Fruit fly (Drosophila melanogaster) Kc167 (cell line): ENCODE results near the gene CG7766.
"Not testable (repeated sequence)": the region's sequence is repeated elsewhere in the genome, so short reads cannot be mapped to it uniquely, and the experiment has no call there.

Experiments
- Myc ChIP-seq: fragments of >200 bp; optimal IDR thresholded peaks from 2 replicates; lab custom pipeline; 2017; ENCODE audit warnings: missing external identifiers
- Sin3A ChIP-seq: fragments of >200 bp; optimal IDR thresholded peaks from 2 replicates; lab custom pipeline; 2018; ENCODE audit warnings: missing external identifiers
- h ChIP-seq: fragments of >200 bp; optimal IDR thresholded peaks from 3 replicates; lab custom pipeline; 2018; ENCODE audit warnings: missing external identifiers
- insv ChIP-seq: fragments of >200 bp; optimal IDR thresholded peaks from 3 replicates; lab custom pipeline; 2018; ENCODE audit warnings: missing external identifiers
- psq ChIP-seq: fragments of >200 bp; optimal IDR thresholded peaks from 2 replicates; lab custom pipeline; 2017; ENCODE audit warnings: missing external identifiers
- ttk ChIP-seq: sonication (Bioruptor generic); optimal IDR thresholded peaks from 2 replicates; lab custom pipeline; 2017; ENCODE audit warnings: missing external identifiers

The CG7766 gene

DNA sequence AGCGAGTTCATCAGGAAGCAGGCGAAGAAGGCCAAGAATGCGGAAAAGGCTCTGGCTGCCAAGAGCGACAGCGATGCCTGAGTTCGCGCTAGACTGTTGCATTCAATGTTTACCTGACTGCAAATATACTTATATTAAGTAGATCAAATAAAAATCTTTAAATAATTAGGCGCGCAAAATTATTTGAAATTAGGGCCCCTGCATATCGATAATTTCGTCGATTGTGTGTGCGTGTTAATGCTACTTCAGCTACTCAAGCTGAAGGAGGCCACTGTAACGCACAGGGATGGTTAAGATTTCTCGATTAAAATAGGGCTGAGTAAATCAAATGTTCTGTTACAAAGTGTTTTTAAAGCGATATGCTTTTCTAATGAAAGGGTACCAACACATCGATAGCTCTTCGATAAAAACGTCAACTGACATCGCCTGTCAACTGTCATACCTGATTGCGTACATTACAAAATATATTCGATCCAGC is 16.8 kb downstream of the CG7766 start, which contains the start of gene CG32706:
TSS of gene CG32706 (plus strand) at position 428 of the 478 bp plus-strand sequence.
- TF ChIP-seq insv, psq, Myc (lab: Kevin White, UChicago): not testable (repeated sequence)

DNA sequence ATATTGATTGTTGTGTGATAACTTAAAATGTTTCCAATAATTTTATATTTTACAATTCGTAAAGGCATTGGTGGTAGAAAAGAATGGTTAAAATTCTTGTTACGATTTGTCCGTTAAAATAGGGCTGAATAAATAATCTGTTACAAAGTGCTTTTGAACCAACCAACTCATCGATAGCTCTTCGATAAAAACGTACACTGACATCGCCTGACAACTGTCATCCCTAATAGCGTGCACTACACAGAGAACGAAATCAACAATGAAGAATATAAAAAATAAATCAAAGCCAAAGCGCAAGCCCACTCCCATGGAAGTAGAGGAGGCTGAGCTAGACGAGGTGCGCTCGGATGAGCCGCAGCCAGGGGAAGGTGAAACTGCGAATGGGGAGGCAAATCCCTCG is 17.8 kb downstream of the CG7766 start, which contains the start of gene CG32708:
TSS of gene CG32708 (plus strand) at position 207 of the 400 bp plus-strand sequence.
- TF ChIP-seq psq (lab: Kevin White, UChicago), result no peak
- no peak for TF ChIP-seq h (lab: Kevin White, UChicago)
- no peak for TF ChIP-seq insv (lab: Kevin White, UChicago)
- no peak for TF ChIP-seq Myc (lab: Kevin White, UChicago)
- TF ChIP-seq ttk, result no peak
- no peak for TF ChIP-seq Sin3A (lab: Kevin White, UChicago)

DNA sequence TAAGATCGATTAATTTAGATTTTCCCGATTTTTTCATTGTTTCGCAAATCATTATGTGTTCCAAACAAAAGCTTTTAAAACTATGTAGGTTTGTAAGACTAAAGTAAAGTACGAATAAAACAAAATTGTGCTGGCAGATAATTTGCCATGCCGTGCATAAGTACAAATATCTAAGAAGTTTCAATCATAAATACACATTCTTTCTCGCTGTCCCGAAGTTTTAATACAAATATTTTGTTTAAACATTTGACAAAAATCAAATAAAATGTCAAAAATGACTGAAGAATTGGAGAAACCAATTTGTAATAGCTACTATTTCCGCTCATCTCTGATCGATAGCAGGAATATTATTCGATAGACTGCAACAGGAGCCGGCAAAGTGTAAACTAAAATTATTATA is 20.9 kb downstream of the CG7766 start, which contains the start of gene APC4:
TSS of gene APC4 (plus strand) at position 332 of the 400 bp plus-strand sequence.
- TF ChIP-seq ttk (no peak), Sin3A (lab: Kevin White, UChicago) (no peak), Myc (lab: Kevin White, UChicago) (no peak), insv (lab: Kevin White, UChicago) (no peak), h (lab: Kevin White, UChicago) (no peak), psq (lab: Kevin White, UChicago) (no peak)

dm6 chrX:9080962-9081361 is 22.6 kb downstream of the CG7766 start, which contains the start of the genes CG7246 and HP1b:
TSS of gene CG7246 (minus strand) at chrX:9081057.
TSS of gene HP1b (plus strand) at chrX:9081063.
- no peak for TF ChIP-seq insv (lab: Kevin White, UChicago)
- TF ChIP-seq Sin3A (lab: Kevin White, UChicago), result no peak
- TF ChIP-seq ttk, result no peak
- no peak for TF ChIP-seq psq (lab: Kevin White, UChicago)
- no peak for TF ChIP-seq h (lab: Kevin White, UChicago)
- no peak for TF ChIP-seq Myc (lab: Kevin White, UChicago)

- no peak for TF ChIP-seq insv (lab: Kevin White, UChicago)
- TF ChIP-seq Myc (lab: Kevin White, UChicago), result no peak
- no peak for TF ChIP-seq Sin3A (lab: Kevin White, UChicago)
- no peak for TF ChIP-seq ttk
- TF ChIP-seq psq (lab: Kevin White, UChicago), result no peak
- no peak for TF ChIP-seq h (lab: Kevin White, UChicago)
Observed at dm6 chrX:9078263-9078662, 25.3 kb downstream of the CG7766 start, which contains the start of gene CG44325. TSS of gene CG44325 (minus strand) at chrX:9078499.

dm6 chrX:9077558-9077957 is 26.0 kb downstream of the CG7766 start:
- no peak for TF ChIP-seq Sin3A (lab: Kevin White, UChicago)
- TF ChIP-seq ttk, result no peak
- no peak for TF ChIP-seq psq (lab: Kevin White, UChicago)
- no peak for TF ChIP-seq insv (lab: Kevin White, UChicago)
- TF ChIP-seq Myc (lab: Kevin White, UChicago), result no peak
- TF ChIP-seq h (lab: Kevin White, UChicago), result no peak

dm6 chrX:9075641-9076324 is 27.8 kb downstream of the CG7766 start:
- TF ChIP-seq ttk, result no peak
- TF ChIP-seq Myc (lab: Kevin White, UChicago), result no peak
- TF ChIP-seq h (lab: Kevin White, UChicago), result no peak
- no peak for TF ChIP-seq Sin3A (lab: Kevin White, UChicago)
- no peak for TF ChIP-seq insv (lab: Kevin White, UChicago)
- TF ChIP-seq psq (lab: Kevin White, UChicago), result no peak

DNA sequence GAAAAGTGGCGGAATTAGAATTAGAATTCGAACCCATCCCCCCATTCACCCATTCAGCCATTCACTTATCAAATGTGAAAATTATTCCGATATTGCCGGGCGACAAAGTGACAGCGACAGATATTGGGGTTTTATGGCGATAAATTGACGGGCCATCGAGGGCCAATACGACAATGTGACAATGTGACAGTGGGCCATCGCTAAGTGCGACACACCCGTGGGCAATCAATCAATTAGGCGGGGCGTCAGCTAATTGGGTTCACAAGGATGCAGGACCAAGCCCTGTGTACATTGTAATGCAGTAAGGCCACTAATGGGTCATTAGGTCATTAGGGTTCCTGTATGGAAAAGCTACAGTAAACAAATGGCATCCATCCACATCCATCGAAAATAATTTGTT is 29.5 kb downstream of the CG7766 start:
- TF ChIP-seq psq (lab: Kevin White, UChicago) (no peak), Myc (lab: Kevin White, UChicago) (no peak), ttk (no peak), insv (lab: Kevin White, UChicago) (no peak), h (lab: Kevin White, UChicago) (no peak), Sin3A (lab: Kevin White, UChicago) (no peak)

- TF ChIP-seq Myc (lab: Kevin White, UChicago) (no peak), h (lab: Kevin White, UChicago) (no peak), psq (lab: Kevin White, UChicago) (no peak), insv (lab: Kevin White, UChicago) (no peak), ttk (no peak), Sin3A (lab: Kevin White, UChicago) (no peak)
Observed at dm6 chrX:9071308-9071707, 32.2 kb downstream of the CG7766 start, which contains the start of gene CG10970. TSS of gene CG10970 (minus strand) at chrX:9071408.

DNA sequence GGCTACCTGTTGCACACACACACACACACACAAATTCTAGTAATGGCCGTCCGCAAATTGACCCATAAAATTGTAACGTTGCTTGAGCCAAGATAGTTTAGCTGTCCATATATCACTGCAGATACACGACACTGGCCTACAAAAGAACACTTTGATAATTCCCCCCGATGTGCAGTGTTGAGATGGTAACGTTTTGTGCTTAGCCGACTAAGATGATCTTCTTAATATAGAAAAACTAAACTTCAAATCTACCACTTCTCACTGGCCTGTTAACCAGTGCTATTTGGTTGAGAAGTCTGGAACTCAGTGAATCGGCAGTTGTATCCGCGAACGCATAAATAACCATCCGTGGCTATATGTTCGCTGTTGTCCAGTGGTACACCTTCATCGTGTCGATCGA is 34.7 kb downstream of the CG7766 start:
- TF ChIP-seq Myc (lab: Kevin White, UChicago) (no peak), h (lab: Kevin White, UChicago) (no peak), ttk (no peak), Sin3A (lab: Kevin White, UChicago) (no peak), psq (lab: Kevin White, UChicago) (no peak), insv (lab: Kevin White, UChicago) (no peak)

- TF ChIP-seq insv (lab: Kevin White, UChicago), result no peak
- TF ChIP-seq Sin3A (lab: Kevin White, UChicago), result no peak
- TF ChIP-seq ttk, result no peak
- TF ChIP-seq h (lab: Kevin White, UChicago), result no peak
- TF ChIP-seq psq (lab: Kevin White, UChicago), result no peak
- TF ChIP-seq Myc (lab: Kevin White, UChicago), result no peak
Observed at dm6 chrX:9067754-9068477, 35.6 kb downstream of the CG7766 start, which contains the start of gene CG15365. TSS of gene CG15365 (minus strand) at chrX:9067983.
